Worm (Caenorhabditis elegans) whole organism, mixed stage, embryonic: Measurements from ENCODE around the gene set-20.

ENCODE experiments used
- blmp-1 ChIP-seq: fragments of 150-350 bp; optimal IDR thresholded peaks from 2 replicates; lab custom pipeline; 2014; ENCODE audit warnings: missing biosample characterization, missing genetic modification characterization
- elt-3 ChIP-seq: fragments of 150-350 bp; optimal IDR thresholded peaks from 2 replicates; lab custom pipeline; 2014; ENCODE audit warnings: missing biosample characterization, missing genetic modification characterization
- flh-1 ChIP-seq: fragments of 200-800 bp; sonication (Bioruptor generic); optimal IDR thresholded peaks from 2 replicates; lab custom pipeline; 2018; ENCODE audit warnings: mild to moderate bottlenecking, missing genetic modification characterization, moderate library complexity, missing compliant biosample characterization
- mep-1 ChIP-seq: fragments of 150-350 bp; optimal IDR thresholded peaks from 2 replicates; lab custom pipeline; 2017; ENCODE audit warnings: missing biosample characterization, missing genetic modification reagents, missing genetic modification characterization, inconsistent platforms
- nhr-12 ChIP-seq: fragments of 150-350 bp; optimal IDR thresholded peaks from 2 replicates; lab custom pipeline; 2014; ENCODE audit warnings: missing biosample characterization, missing genetic modification characterization
- nhr-2 ChIP-seq: fragments of 150-350 bp; optimal IDR thresholded peaks from 2 replicates; lab custom pipeline; 2014; ENCODE audit warnings: missing biosample characterization, missing genetic modification characterization
- nhr-28 ChIP-seq: fragments of 150-350 bp; optimal IDR thresholded peaks from 2 replicates; lab custom pipeline; 2014; ENCODE audit warnings: missing biosample characterization, missing genetic modification characterization
- unc-39 ChIP-seq: fragments of 150-350 bp; optimal IDR thresholded peaks from 2 replicates; lab custom pipeline; 2014; ENCODE audit warnings: missing biosample characterization, missing genetic modification characterization
- unc-62 ChIP-seq: fragments of 150-350 bp; optimal IDR thresholded peaks from 2 replicates; lab custom pipeline; 2014; ENCODE audit warnings: missing biosample characterization, missing genetic modification reagents, missing genetic modification characterization

- TF ChIP-seq unc-39 (tag; lab: Kevin White, UChicago), result no peak
- TF ChIP-seq nhr-2 (tag; lab: Kevin White, UChicago), result no peak
- no peak for TF ChIP-seq nhr-12 (tag; lab: Kevin White, UChicago)
- TF ChIP-seq nhr-28 (tag; lab: Kevin White, UChicago), result no peak
- no peak for TF ChIP-seq flh-1 (GFP tag; lab: Kevin White, UChicago)
- TF ChIP-seq unc-62 (GFP tag; lab: Kevin White, UChicago), result no peak
- no peak for TF ChIP-seq elt-3 (tag; lab: Kevin White, UChicago)
- no peak for TF ChIP-seq mep-1 (tag; lab: Kevin White, UChicago)
- TF ChIP-seq blmp-1 (tag; lab: Kevin White, UChicago), result no peak
These were observed 28.2 kb upstream of the set-20 start, which contains the start of gene cyp-43A1 for ce11 chrX:5714077-5714675.
